Fruit fly (Drosophila melanogaster) whole organism, embryonic: ENCODE measurements around the gene tinc.
A peak's percentile ranks its signal among the peaks of the same experiment; 100 is the strongest.

ENCODE experiments used
- Bteb2 ChIP-seq: fragments of 200-800 bp; sonication (Bioruptor generic); optimal IDR thresholded peaks from 2 replicates; lab custom pipeline; 2016; ENCODE audit warnings: missing biosample characterization, missing genetic modification characterization
- CG10274 ChIP-seq: fragments of 200-800 bp; sonication (Bioruptor generic); optimal IDR thresholded peaks from 3 replicates; lab custom pipeline; 2017; ENCODE audit warnings: missing biosample characterization, mild to moderate bottlenecking, missing genetic modification characterization
- CG12659 ChIP-seq: fragments of 200-800 bp; sonication (Bioruptor generic); optimal IDR thresholded peaks from 3 replicates; lab custom pipeline; 2017; ENCODE audit warnings: mild to moderate bottlenecking, missing biosample characterization, missing genetic modification reagents, missing genetic modification characterization
- CG14965 ChIP-seq: fragments of 200-800 bp; sonication (Bioruptor generic); optimal IDR thresholded peaks from 2 replicates; lab custom pipeline; 2016; ENCODE audit warnings: missing biosample characterization, missing genetic modification characterization, borderline replicate concordance
- CG15696 ChIP-seq: fragments of 200-800 bp; sonication (Bioruptor generic); optimal IDR thresholded peaks from 2 replicates; lab custom pipeline; 2019; ENCODE audit warnings: missing biosample characterization, mild to moderate bottlenecking, missing genetic modification characterization, moderate library complexity
- CG18011 ChIP-seq: fragments of 200-800 bp; sonication (Bioruptor generic); optimal IDR thresholded peaks from 2 replicates; lab custom pipeline; 2017; ENCODE audit warnings: missing biosample characterization, missing genetic modification characterization, mild to moderate bottlenecking, moderate library complexity, missing genotype
- CG18599 ChIP-seq: fragments of 200-800 bp; sonication (Bioruptor generic); optimal IDR thresholded peaks from 3 replicates; lab custom pipeline; 2017; ENCODE audit warnings: missing biosample characterization, missing genetic modification characterization, mild to moderate bottlenecking, moderate library complexity, missing genetic modification reagents
- CG32532 ChIP-seq: fragments of 200-800 bp; sonication (Bioruptor generic); IDR thresholded peaks from 2 replicates; pipeline ENCODE4 v1.3.6; 2022; ENCODE audit warnings: missing biosample characterization, missing genetic modification characterization
- CG34376 ChIP-seq: fragments of 200-800 bp; sonication (Bioruptor generic); optimal IDR thresholded peaks from 2 replicates; lab custom pipeline; 2018; ENCODE audit warnings: missing biosample characterization, mild to moderate bottlenecking, missing genetic modification characterization
- CG4282 ChIP-seq: fragments of 200-800 bp; sonication (Bioruptor generic); optimal IDR thresholded peaks from 2 replicates; lab custom pipeline; 2016; ENCODE audit warnings: missing biosample characterization, missing genetic modification characterization
- CG4424 ChIP-seq: fragments of 200-800 bp; sonication (Bioruptor generic); optimal IDR thresholded peaks from 3 replicates; lab custom pipeline; 2016; ENCODE audit warnings: missing biosample characterization, missing genetic modification characterization
- CG6765 ChIP-seq: fragments of 200-800 bp; sonication (Bioruptor generic); optimal IDR thresholded peaks from 3 replicates; lab custom pipeline; 2017; ENCODE audit warnings: missing biosample characterization, mild to moderate bottlenecking, missing genetic modification characterization
- CG7372 ChIP-seq: fragments of 200-800 bp; sonication (Bioruptor generic); IDR thresholded peaks from 2 replicates; pipeline ENCODE4 v1.3.6; 2022; ENCODE audit warnings: missing biosample characterization, missing genetic modification characterization
- CG8388 ChIP-seq: fragments of 200-800 bp; sonication (Bioruptor generic); optimal IDR thresholded peaks from 2 replicates; lab custom pipeline; 2019; ENCODE audit warnings: missing biosample characterization, mild to moderate bottlenecking, missing genetic modification characterization, moderate library complexity
- CG8478 ChIP-seq: fragments of >200 bp; optimal IDR thresholded peaks from 2 replicates; lab custom pipeline; 2018
- CTCF ChIP-seq: fragments of 200-800 bp; sonication (Bioruptor generic); optimal IDR thresholded peaks from 2 replicates; lab custom pipeline; 2017; ENCODE audit warnings: missing biosample characterization, mild to moderate bottlenecking, missing genetic modification characterization, moderate library complexity
- Deaf1 ChIP-seq: fragments of 200-800 bp; optimal IDR thresholded peaks from 3 replicates; lab custom pipeline; 2019; ENCODE audit warnings: missing biosample characterization, mild to moderate bottlenecking, missing genetic modification characterization, moderate library complexity
- Dek ChIP-seq: fragments of 200-800 bp; sonication (Bioruptor generic); optimal IDR thresholded peaks from 3 replicates; lab custom pipeline; 2019; ENCODE audit warnings: missing biosample characterization, mild to moderate bottlenecking, missing genetic modification characterization, moderate library complexity
- Eip74EF ChIP-seq, 2 experiments: fragments of 200-800 bp in 1 of 2; fragments of >200 bp in 1 of 2; sonication (Bioruptor generic) in 1 of 2; optimal IDR thresholded peaks; 2 replicates each; lab custom pipeline; 2017 to 2019; ENCODE audit warnings: missing biosample characterization in 2 of 2, missing genetic modification characterization in 2 of 2, mild to moderate bottlenecking in 1 of 2, moderate library complexity in 1 of 2
- HmgZ ChIP-seq: fragments of 200-800 bp; sonication (Bioruptor generic); optimal IDR thresholded peaks from 2 replicates; lab custom pipeline; 2018; ENCODE audit warnings: missing biosample characterization, mild to moderate bottlenecking, missing genetic modification characterization
- Hr3 ChIP-seq: fragments of 200-800 bp; sonication (Bioruptor generic); optimal IDR thresholded peaks from 3 replicates; lab custom pipeline; 2016; ENCODE audit warnings: missing biosample characterization, missing genetic modification characterization
- MBD-R2 ChIP-seq: fragments of 200-800 bp; sonication (Bioruptor generic); IDR thresholded peaks from 2 replicates; pipeline ENCODE4 v1.3.6; 2022; ENCODE audit warnings: missing biosample characterization, missing genetic modification characterization
- Nf-YC ChIP-seq: fragments of 200-800 bp; optimal IDR thresholded peaks from 3 replicates; lab custom pipeline; 2019; ENCODE audit warnings: missing biosample characterization, mild to moderate bottlenecking, missing genetic modification characterization, moderate library complexity
- Six4 ChIP-seq: fragments of 200-800 bp; sonication (Bioruptor generic); optimal IDR thresholded peaks from 2 replicates; lab custom pipeline; 2016; ENCODE audit warnings: missing biosample characterization, missing genetic modification characterization
- Stat92E ChIP-seq, 3 experiments: fragments of >200 bp in 2 of 3; fragments of 200-800 bp in 1 of 3; sonication (Bioruptor generic) in 1 of 3; optimal IDR thresholded peaks; 2 replicates each; lab custom pipeline; 2017 to 2019; ENCODE audit warnings: missing biosample characterization in 3 of 3, missing genetic modification characterization in 3 of 3, mild to moderate bottlenecking in 1 of 3, moderate library complexity in 1 of 3
- amos ChIP-seq: fragments of 200-800 bp; sonication (Bioruptor generic); IDR thresholded peaks from 2 replicates; pipeline ENCODE4 v1.3.6; 2022; ENCODE audit warnings: missing biosample characterization, missing genetic modification characterization; ENCODE audit not compliant: partially characterized antibody
- ara ChIP-seq: fragments of 200-800 bp; sonication (Bioruptor generic); IDR thresholded peaks from 2 replicates; pipeline ENCODE4 v1.3.6; 2022; ENCODE audit warnings: missing biosample characterization, missing genetic modification characterization
- cwo ChIP-seq: fragments of 200-800 bp; sonication (Bioruptor generic); optimal IDR thresholded peaks from 3 replicates; lab custom pipeline; 2017; ENCODE audit warnings: missing biosample characterization, missing genetic modification characterization, mild to moderate bottlenecking, moderate library complexity, missing genetic modification reagents
- dan ChIP-seq: fragments of 200-800 bp; sonication (Bioruptor generic); IDR thresholded peaks from 2 replicates; pipeline ENCODE4 v1.3.6; 2022; ENCODE audit warnings: missing biosample characterization, missing genetic modification characterization
- esg ChIP-seq: fragments of 200-800 bp; sonication (Bioruptor generic); conservative IDR thresholded peaks from 2 replicates; pipeline ENCODE4 v1.3.6; 2022; ENCODE audit warnings: missing biosample characterization, missing genetic modification characterization
- fd102C ChIP-seq: fragments of 200-800 bp; sonication (Bioruptor generic); optimal IDR thresholded peaks from 2 replicates; lab custom pipeline; 2018; ENCODE audit warnings: missing biosample characterization, mild to moderate bottlenecking, missing genetic modification characterization, moderate library complexity
- gcm2 ChIP-seq: fragments of 200-800 bp; sonication (Bioruptor generic); optimal IDR thresholded peaks from 2 replicates; lab custom pipeline; 2016; ENCODE audit warnings: missing biosample characterization, missing genetic modification characterization
- ham ChIP-seq: fragments of 200-800 bp; sonication (Bioruptor generic); IDR thresholded peaks from 2 replicates; pipeline ENCODE4 v1.3.6; 2022; ENCODE audit warnings: missing biosample characterization, missing genetic modification characterization
- jing ChIP-seq: fragments of 200-800 bp; sonication (Bioruptor generic); optimal IDR thresholded peaks from 2 replicates; lab custom pipeline; 2018; ENCODE audit warnings: missing biosample characterization, mild to moderate bottlenecking, missing genetic modification characterization
- lola ChIP-seq, 3 experiments: fragments of >200 bp in 2 of 3; fragments of 200-800 bp in 1 of 3; sonication (Bioruptor generic) in 1 of 3; optimal IDR thresholded peaks; 2 replicates each; lab custom pipeline; 2017 to 2019; ENCODE audit warnings: missing biosample characterization in 3 of 3, missing genetic modification characterization in 3 of 3, mild to moderate bottlenecking in 1 of 3, moderate library complexity in 1 of 3
- lov ChIP-seq, 2 experiments: fragments of 200-800 bp in 1 of 2; fragments of >200 bp in 1 of 2; sonication (Bioruptor generic) in 1 of 2; IDR thresholded peaks in 1 of 2; optimal IDR thresholded peaks in 1 of 2; 2 replicates in 1 of 2; 3 replicates in 1 of 2; pipeline versions ENCODE4 v1.3.6 to Lab custom; 2017 to 2022; ENCODE audit warnings: missing biosample characterization in 1 of 2, missing genetic modification characterization in 1 of 2
- nmo ChIP-seq: fragments of 200-800 bp; sonication (Bioruptor generic); optimal IDR thresholded peaks from 2 replicates; lab custom pipeline; 2018; ENCODE audit warnings: missing biosample characterization, mild to moderate bottlenecking, missing genetic modification characterization, moderate library complexity
- onecut ChIP-seq: fragments of 200-800 bp; sonication (Bioruptor generic); IDR thresholded peaks from 2 replicates; pipeline ENCODE4 v1.3.6; 2022; ENCODE audit warnings: missing biosample characterization, missing genetic modification characterization
- otp ChIP-seq: fragments of 200-800 bp; sonication (Bioruptor generic); IDR thresholded peaks from 3 replicates; pipeline ENCODE4, ENCODE4 v1.3.6; 2022; ENCODE audit warnings: missing biosample characterization, missing genetic modification characterization
- pum ChIP-seq: fragments of 200-800 bp; sonication (Bioruptor generic); optimal IDR thresholded peaks from 2 replicates; lab custom pipeline; 2016; ENCODE audit warnings: missing biosample characterization, missing genetic modification characterization
- run ChIP-seq: fragments of 200-800 bp; sonication (Bioruptor generic); optimal IDR thresholded peaks from 3 replicates; lab custom pipeline; 2018; ENCODE audit warnings: missing biosample characterization, mild to moderate bottlenecking, missing genetic modification characterization
- scrt ChIP-seq: fragments of 200-800 bp; sonication (Bioruptor generic); optimal IDR thresholded peaks from 2 replicates; lab custom pipeline; 2018; ENCODE audit warnings: missing biosample characterization, mild to moderate bottlenecking, missing genetic modification characterization, moderate library complexity
- shn ChIP-seq: fragments of 200-800 bp; sonication (Bioruptor generic); optimal IDR thresholded peaks from 3 replicates; lab custom pipeline; 2016; ENCODE audit warnings: missing biosample characterization, missing genetic modification characterization
- tll ChIP-seq, 2 experiments: fragments of 200-800 bp in 1 of 2; fragments of >200 bp in 1 of 2; sonication (Bioruptor generic) in 1 of 2; optimal IDR thresholded peaks; 2 replicates each; lab custom pipeline; 2017 to 2019; ENCODE audit warnings: missing biosample characterization in 2 of 2, missing genetic modification characterization in 2 of 2, mild to moderate bottlenecking in 1 of 2, moderate library complexity in 1 of 2
- usp ChIP-seq: fragments of >200 bp; optimal IDR thresholded peaks from 2 replicates; lab custom pipeline; 2017; ENCODE audit warnings: missing biosample characterization, missing genetic modification characterization

The tinc gene

dm6 chr3R:17781371-17781770 is 30.0 kb upstream of the tinc start (continued):
- TF ChIP-seq CG34376 (peak; percentile 41), dan (GFP tag; lab: Robert Waterston, UW) (no peak), CG32532 (GFP tag; lab: Robert Waterston, UW) (peak; percentile 94), Dek (tag; lab: Kevin White, UChicago) (peak; percentile 87), jing (GFP tag; lab: Kevin White, UChicago) (peak; percentile 26), esg (GFP tag; lab: Robert Waterston, UW) (peak; percentile 72), MBD-R2 (GFP tag; lab: Robert Waterston, UW) (peak; percentile 65), Stat92E (GFP tag; optimal IDR thresholded peaks at IDR 0.05; lab: Kevin White, UChicago) (no peak), CG7372 (GFP tag; lab: Robert Waterston, UW) (peak; percentile 85), CG4282 (GFP tag; lab: Kevin White, UChicago) (no peak), Hr3 (GFP tag; lab: Kevin White, UChicago) (peak; percentile 66), shn (GFP tag; lab: Kevin White, UChicago) (peak; percentile 44), HmgZ (tag; lab: Kevin White, UChicago) (peak; percentile 66), run (tag; lab: Kevin White, UChicago) (peak; percentile 75), CG8478 (lab: Kevin White, UChicago) (no peak), usp (GFP tag; lab: Kevin White, UChicago) (no peak), CG18011 (peak; percentile 8), CG4424 (peak; percentile 75), CG8388 (GFP tag; lab: Kevin White, UChicago) (peak; percentile 73), CG6765 (peak; percentile 64), amos (no peak), CG14965 (GFP tag; lab: Kevin White, UChicago) (no peak), Six4 (GFP tag; lab: Kevin White, UChicago) (peak; percentile 46), tll (GFP tag; optimal IDR thresholded peaks at IDR 0.05; lab: Kevin White, UChicago) (no peak), CTCF (GFP tag; lab: Kevin White, UChicago) (no peak), CG12659 (GFP tag; lab: Kevin White, UChicago) (peak; percentile 75), CG15696 (peak; percentile 43), onecut (GFP tag; lab: Robert Waterston, UW) (peak; percentile 57), Deaf1 (tag; lab: Kevin White, UChicago) (peak; percentile 38), CG18599 (GFP tag; lab: Kevin White, UChicago) (peak; percentile 78), pum (peak; percentile 70), lov (optimal IDR thresholded peaks at IDR 0.05; lab: Kevin White, UChicago) (no peak), lov (GFP tag; IDR thresholded peaks at IDR 0.05; lab: Robert Waterston, UW) (peak; percentile 74; the same call in 1 of the 3 replicates), Eip74EF (GFP tag; optimal IDR thresholded peaks at IDR 0.05; lab: Kevin White, UChicago) (peak in 1 of 2 experiments; percentile 82), cwo (peak; percentile 60), scrt (peak; percentile 68), ham (GFP tag; lab: Robert Waterston, UW) (peak; percentile 70; the same call in 1 of the 2 replicates), otp (GFP tag; lab: Robert Waterston, UW) (peak; percentile 61; the same call in 1 of the 3 replicates), ara (GFP tag; lab: Robert Waterston, UW) (peak; percentile 86), lola (GFP tag; optimal IDR thresholded peaks at IDR 0.05; lab: Kevin White, UChicago) (no peak), Nf-YC (tag; lab: Kevin White, UChicago) (peak; percentile 87), fd102C (GFP tag; lab: Kevin White, UChicago) (no peak), Bteb2 (GFP tag; lab: Kevin White, UChicago) (peak; percentile 59), gcm2 (GFP tag; lab: Kevin White, UChicago) (peak; percentile 11), nmo (GFP tag; lab: Kevin White, UChicago) (peak; percentile 89), CG10274 (peak; percentile 47)
